Worm (Caenorhabditis elegans): ENCODE measurements around the gene C31C9.9.

C31C9.9 gene

DNA sequence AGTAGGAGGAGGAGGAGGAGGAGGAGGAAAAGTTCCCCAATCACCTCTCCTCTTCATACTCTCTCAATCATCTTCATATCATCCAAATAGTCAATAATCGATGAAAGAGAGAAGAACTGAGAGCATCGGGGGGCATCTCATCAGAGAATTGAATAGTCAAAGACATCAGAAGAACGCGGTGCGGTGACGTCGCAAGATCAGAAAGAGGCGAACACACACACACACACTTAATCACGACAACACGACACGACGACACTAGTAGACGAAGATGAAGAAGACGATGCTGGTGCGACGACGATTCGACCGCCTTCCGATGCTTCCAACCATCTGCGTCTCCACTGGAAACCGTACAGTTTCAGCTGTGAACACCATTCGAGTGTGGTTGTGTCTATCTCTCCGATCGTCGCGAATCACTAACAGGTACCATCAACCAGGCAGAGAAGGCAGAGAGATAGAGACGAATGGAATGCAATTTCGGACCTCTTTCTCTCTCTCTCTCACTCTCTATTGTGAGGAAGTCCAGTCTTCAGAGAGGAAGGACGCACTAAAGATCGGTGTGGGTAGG lies 23.8 kb downstream of the C31C9.9 start:
- TF ChIP-seq elt-3 (tag; optimal IDR thresholded peaks at IDR 0.05) (no peak), Y55F3AM.14 (GFP tag; optimal IDR thresholded peaks at IDR 0.05) (peak; percentile 47), ama-1 (optimal IDR thresholded peaks at IDR 0.05) (no peak), fos-1 (tag; optimal IDR thresholded peaks at IDR 0.05) (peak; percentile 9), egl-27 (tag; optimal IDR thresholded peaks at IDR 0.05) (peak; percentile 16), nhr-12 (tag; optimal IDR thresholded peaks at IDR 0.05) (no peak), unc-62 (GFP tag; optimal IDR thresholded peaks at IDR 0.05) (no peak), ZK546.5 (tag; optimal IDR thresholded peaks at IDR 0.05) (no peak), nhr-6 (tag; optimal IDR thresholded peaks at IDR 0.05) (no peak), nhr-237 (tag; optimal IDR thresholded peaks at IDR 0.05) (no peak), mab-5 (tag; optimal IDR thresholded peaks at IDR 0.05) (no peak), dmd-4 (tag; optimal IDR thresholded peaks at IDR 0.05) (no peak), aly-2 (tag; optimal IDR thresholded peaks at IDR 0.05) (no peak), zag-1 (tag; optimal IDR thresholded peaks at IDR 0.05) (no peak), unc-39 (tag; optimal IDR thresholded peaks at IDR 0.05) (no peak), sma-9 (GFP tag; optimal IDR thresholded peaks at IDR 0.05) (peak; percentile 65), sma-9 (tag; optimal IDR thresholded peaks at IDR 0.05) (peak; percentile 44), nhr-21 (tag; optimal IDR thresholded peaks at IDR 0.05) (peak; percentile 87), nhr-129 (tag; optimal IDR thresholded peaks at IDR 0.05) (peak; percentile 26), sma-3 (GFP tag; optimal IDR thresholded peaks at IDR 0.05) (peak; percentile 85), lsy-2 (tag; optimal IDR thresholded peaks at IDR 0.05) (peak in 1 of 2 experiments; percentile 12), crh-2 (tag; optimal IDR thresholded peaks at IDR 0.05) (peak; percentile 23), C34F6.9 (tag; optimal IDR thresholded peaks at IDR 0.05) (no peak), ztf-1 (GFP tag; conservative IDR thresholded peaks at IDR 0.05) (no peak), alr-1 (tag; optimal IDR thresholded peaks at IDR 0.05) (no peak), snpc-4 (tag; optimal IDR thresholded peaks at IDR 0.05) (no peak), ceh-82 (tag; optimal IDR thresholded peaks at IDR 0.05) (no peak), blmp-1 (tag; optimal IDR thresholded peaks at IDR 0.05; ENCODE audit: insufficient read depth) (peak; percentile 52), nhr-77 (tag; optimal IDR thresholded peaks at IDR 0.05) (no peak), gmeb-1 (tag; optimal IDR thresholded peaks at IDR 0.05) (no peak), mdl-1 (tag; optimal IDR thresholded peaks at IDR 0.05) (no peak), ztf-11 (tag; optimal IDR thresholded peaks at IDR 0.05) (no peak), lin-39 (tag; optimal IDR thresholded peaks at IDR 0.05) (no peak), R02D3.7 (tag; optimal IDR thresholded peaks at IDR 0.05) (no peak), F13H6.1 (tag; optimal IDR thresholded peaks at IDR 0.05) (no peak), lin-11 (tag; optimal IDR thresholded peaks at IDR 0.05) (no peak), nhr-10 (tag; optimal IDR thresholded peaks at IDR 0.05) (no peak), lin-13 (GFP tag; optimal IDR thresholded peaks at IDR 0.05) (no peak), skn-1 (tag; optimal IDR thresholded peaks at IDR 0.05) (no peak), nhr-11 (tag; optimal IDR thresholded peaks at IDR 0.05) (no peak), sem-4 (tag; optimal IDR thresholded peaks at IDR 0.05) (no peak), mbf-1 (tag; optimal IDR thresholded peaks at IDR 0.05) (no peak), peb-1 (tag; optimal IDR thresholded peaks at IDR 0.05) (no peak), unc-55 (GFP tag; optimal IDR thresholded peaks at IDR 0.05) (no peak), ceh-16 (tag; optimal IDR thresholded peaks at IDR 0.05) (no peak), elt-1 (tag; optimal IDR thresholded peaks at IDR 0.05) (no peak), nhr-23 (tag; optimal IDR thresholded peaks at IDR 0.05) (no peak), ztf-4 (tag; optimal IDR thresholded peaks at IDR 0.05) (no peak), nhr-25 (tag; optimal IDR thresholded peaks at IDR 0.05) (peak; percentile 75)

All from whole organism, L2 larva.